Worm (Caenorhabditis elegans): ENCODE results near the gene stc-1.

The stc-1 gene

ce11 chrII:8518210-8518609 lies 47.7 kb downstream of the stc-1 start, which contains the start of gene T13H5.8:
Gene T13H5.8 (plus strand): TSS chrII:8518510.
- no peak for TF ChIP-seq F23B12.7 (tag; optimal IDR thresholded peaks at IDR 0.05; ENCODE audit: insufficient read depth)
- no peak for TF ChIP-seq ceh-91 (GFP tag; IDR thresholded peaks at IDR 0.05)

ce11 chrII:8516783-8517182 lies 49.2 kb downstream of the stc-1 start, which contains the start of gene rnh-2:
Gene rnh-2 (plus strand): TSS chrII:8517150.
- TF ChIP-seq tlf-1 (GFP tag; optimal IDR thresholded peaks at IDR 0.05) (peak; percentile 54), zfh-2 (GFP tag; conservative IDR thresholded peaks at IDR 0.05) (no peak), snpc-1.1 (tag; optimal IDR thresholded peaks at IDR 0.05; ENCODE audit: insufficient read depth) (no peak), nfya-1 (tag; optimal IDR thresholded peaks at IDR 0.05; ENCODE audit: borderline replicate concordance, insufficient read depth) (no peak), cebp-1 (GFP tag; IDR thresholded peaks at IDR 0.05) (no peak), cebp-1 (tag; optimal IDR thresholded peaks at IDR 0.05) (peak; percentile 50), lin-26 (GFP tag; IDR thresholded peaks at IDR 0.05) (no peak), repo-1 (tag; optimal IDR thresholded peaks at IDR 0.05) (no peak), bed-1 (GFP tag; IDR thresholded peaks at IDR 0.05) (no peak), akir-1 (GFP tag; optimal IDR thresholded peaks at IDR 0.05) (no peak), cebp-2 (GFP tag; IDR thresholded peaks at IDR 0.05) (no peak), ztf-26 (tag; optimal IDR thresholded peaks at IDR 0.05) (no peak), ceh-79 (tag; optimal IDR thresholded peaks at IDR 0.05) (no peak), egl-44 (GFP tag; IDR thresholded peaks at IDR 0.05) (no peak), nfya-2 (GFP tag; IDR thresholded peaks at IDR 0.05) (no peak), sdz-38 (tag; optimal IDR thresholded peaks at IDR 0.05) (no peak), lag-1 (GFP tag; IDR thresholded peaks at IDR 0.05) (no peak), hlh-26 (GFP tag; conservative IDR thresholded peaks at IDR 0.05) (no peak), F55B11.4 (tag; optimal IDR thresholded peaks at IDR 0.05; ENCODE audit: borderline replicate concordance, insufficient read depth) (no peak), ceh-27 (GFP tag; optimal IDR thresholded peaks at IDR 0.05) (peak; percentile 63), madf-8 (GFP tag; conservative IDR thresholded peaks at IDR 0.05) (peak; percentile 80), hlh-12 (tag; optimal IDR thresholded peaks at IDR 0.05) (no peak), let-526 (GFP tag; IDR thresholded peaks at IDR 0.05) (no peak), Y53F4B.3 (GFP tag; IDR thresholded peaks at IDR 0.05) (no peak), ZK185.1 (tag; optimal IDR thresholded peaks at IDR 0.05; ENCODE audit: poor library complexity, severe bottlenecking) (peak; percentile 84), F39B2.1 (GFP tag; IDR thresholded peaks at IDR 0.05) (no peak), madf-10 (tag; optimal IDR thresholded peaks at IDR 0.05) (peak; percentile 49), dpff-1 (tag; optimal IDR thresholded peaks at IDR 0.05) (no peak), lsy-27 (tag; optimal IDR thresholded peaks at IDR 0.05; ENCODE audit: borderline replicate concordance, insufficient read depth) (no peak), nhr-90 (tag; optimal IDR thresholded peaks at IDR 0.05) (no peak), mcd-1 (GFP tag; IDR thresholded peaks at IDR 0.05) (peak; percentile 94), pbrm-1 (GFP tag; IDR thresholded peaks at IDR 0.05) (peak; percentile 67), pha-4 (tag; optimal IDR thresholded peaks at IDR 0.05) (no peak), aptf-2 (GFP tag; conservative IDR thresholded peaks at IDR 0.05) (0 out of 2 replicates have a peak, but pooled peaks have one; percentile 34), C06A6.2 (GFP tag; conservative IDR thresholded peaks at IDR 0.05) (no peak), attf-6 (GFP tag; IDR thresholded peaks at IDR 0.05) (no peak), ceh-100 (GFP tag; IDR thresholded peaks at IDR 0.05) (no peak), nhr-27 (tag; optimal IDR thresholded peaks at IDR 0.05) (no peak), nhr-120 (GFP tag; IDR thresholded peaks at IDR 0.05) (no peak), B0261.1 (tag; optimal IDR thresholded peaks at IDR 0.05) (no peak), F23B12.7 (tag; optimal IDR thresholded peaks at IDR 0.05; ENCODE audit: insufficient read depth) (peak; percentile 74), ztf-3 (GFP tag; optimal IDR thresholded peaks at IDR 0.05) (no peak), ets-4 (GFP tag; optimal IDR thresholded peaks at IDR 0.05) (no peak), lin-54 (GFP tag; optimal IDR thresholded peaks at IDR 0.05) (peak; percentile 76), attf-3 (GFP tag; conservative IDR thresholded peaks at IDR 0.05) (0 out of 2 replicates have a peak, but pooled peaks have one; percentile 15), Y56A3A.18 (GFP tag; IDR thresholded peaks at IDR 0.05) (no peak)

All from whole organism, young adult.